Fruit fly (Drosophila melanogaster) whole organism, embryonic: ENCODE measurements around the gene CG34148.

ENCODE experiments used
- C15 ChIP-seq: fragments of 200-800 bp; sonication (Bioruptor generic); IDR thresholded peaks from 3 replicates; pipeline ENCODE4 v1.3.6; 2022; ENCODE audit warnings: missing biosample characterization, missing genetic modification characterization
- CG10462 ChIP-seq: fragments of 200-800 bp; sonication (Bioruptor generic); optimal IDR thresholded peaks from 2 replicates; lab custom pipeline; 2016; ENCODE audit warnings: missing biosample characterization, missing genetic modification characterization
- CG12236 ChIP-seq: fragments of 200-800 bp; sonication (Bioruptor generic); optimal IDR thresholded peaks from 2 replicates; lab custom pipeline; 2016; ENCODE audit warnings: missing biosample characterization, missing genetic modification characterization
- CG13624 ChIP-seq: fragments of 200-800 bp; sonication (Bioruptor generic); optimal IDR thresholded peaks from 2 replicates; lab custom pipeline; 2016; ENCODE audit warnings: missing biosample characterization, missing genetic modification characterization
- CG17328 ChIP-seq: fragments of 200-800 bp; sonication (Bioruptor generic); IDR thresholded peaks from 2 replicates; pipeline ENCODE4 v1.3.6; 2022; ENCODE audit warnings: missing biosample characterization, missing genetic modification characterization
- CG17612 ChIP-seq: fragments of 200-800 bp; sonication (Bioruptor generic); IDR thresholded peaks from 2 replicates; pipeline ENCODE4 v1.3.6; 2022; ENCODE audit warnings: missing biosample characterization, missing genetic modification characterization
- CG2129 ChIP-seq: fragments of 200-800 bp; sonication (Bioruptor generic); IDR thresholded peaks from 2 replicates; pipeline ENCODE4 v1.3.6; 2022; ENCODE audit warnings: missing biosample characterization, missing genetic modification characterization; ENCODE audit not compliant: partially characterized antibody
- CG31365 ChIP-seq: fragments of 200-800 bp; sonication (Bioruptor generic); optimal IDR thresholded peaks from 2 replicates; lab custom pipeline; 2018; ENCODE audit warnings: missing biosample characterization, mild to moderate bottlenecking, missing genetic modification characterization
- CG32767 ChIP-seq: fragments of 200-800 bp; sonication (Bioruptor generic); IDR thresholded peaks from 2 replicates; pipeline ENCODE4 v1.3.6; 2022; ENCODE audit warnings: missing biosample characterization, missing genetic modification characterization
- CG33213 ChIP-seq: fragments of 200-800 bp; sonication (Bioruptor generic); optimal IDR thresholded peaks from 3 replicates; lab custom pipeline; 2016; ENCODE audit warnings: missing biosample characterization, missing genetic modification characterization
- CG34376 ChIP-seq: fragments of 200-800 bp; sonication (Bioruptor generic); optimal IDR thresholded peaks from 2 replicates; lab custom pipeline; 2018; ENCODE audit warnings: missing biosample characterization, mild to moderate bottlenecking, missing genetic modification characterization
- CG34422 ChIP-seq: fragments of 200-800 bp; sonication (Bioruptor generic); IDR thresholded peaks from 3 replicates; pipeline ENCODE4 v1.3.6; 2022; ENCODE audit warnings: missing biosample characterization, missing genetic modification characterization
- CG3726 ChIP-seq: fragments of 200-800 bp; sonication (Bioruptor generic); IDR thresholded peaks from 3 replicates; pipeline ENCODE4, ENCODE4 v1.3.6; 2022; ENCODE audit warnings: missing biosample characterization, missing genetic modification characterization
- CG3995 ChIP-seq: fragments of 200-800 bp; sonication (Bioruptor generic); optimal IDR thresholded peaks from 3 replicates; lab custom pipeline; 2016; ENCODE audit warnings: missing biosample characterization, missing genetic modification characterization
- CG4707 ChIP-seq: fragments of 200-800 bp; sonication (Bioruptor generic); optimal IDR thresholded peaks from 2 replicates; lab custom pipeline; 2018; ENCODE audit warnings: missing biosample characterization, mild to moderate bottlenecking, missing genetic modification characterization, moderate library complexity
- CG8281 ChIP-seq: fragments of 200-800 bp; sonication (Bioruptor generic); optimal IDR thresholded peaks from 2 replicates; lab custom pipeline; 2018; ENCODE audit warnings: missing biosample characterization, mild to moderate bottlenecking, missing genetic modification characterization, moderate library complexity
- CG9215 ChIP-seq: fragments of 200-800 bp; sonication (Bioruptor generic); IDR thresholded peaks from 2 replicates; pipeline ENCODE4 v1.3.6; 2022; ENCODE audit warnings: missing biosample characterization, missing genetic modification characterization
- CG9727 ChIP-seq: fragments of 200-800 bp; sonication (Bioruptor generic); optimal IDR thresholded peaks from 3 replicates; lab custom pipeline; 2017; ENCODE audit warnings: missing biosample characterization, mild to moderate bottlenecking, missing genetic modification characterization
- Camta ChIP-seq: fragments of 200-800 bp; sonication (Bioruptor generic); optimal IDR thresholded peaks from 2 replicates; lab custom pipeline; 2016; ENCODE audit warnings: missing biosample characterization, missing genetic modification characterization
- Dfd ChIP-seq, 2 experiments: fragments of >200 bp; optimal IDR thresholded peaks; 2 replicates each; lab custom pipeline; 2017; ENCODE audit warnings: missing biosample characterization in 2 of 2, missing genetic modification characterization in 2 of 2
- E2f1 ChIP-seq: fragments of 200-800 bp; sonication (Bioruptor generic); IDR thresholded peaks from 2 replicates; pipeline ENCODE4 v1.3.6; 2022; ENCODE audit warnings: missing biosample characterization, missing genetic modification characterization
- ERR ChIP-seq: fragments of 200-800 bp; sonication (Bioruptor generic); optimal IDR thresholded peaks from 2 replicates; lab custom pipeline; 2016; ENCODE audit warnings: missing biosample characterization, missing genetic modification characterization
- Hand ChIP-seq: fragments of 200-800 bp; sonication (Bioruptor generic); optimal IDR thresholded peaks from 2 replicates; lab custom pipeline; 2017; ENCODE audit warnings: mild to moderate bottlenecking, missing biosample characterization, missing genetic modification reagents, missing genetic modification characterization
- Hmr ChIP-seq: fragments of 200-800 bp; sonication (Bioruptor generic); optimal IDR thresholded peaks from 3 replicates; lab custom pipeline; 2017; ENCODE audit warnings: mild to moderate bottlenecking, missing biosample characterization, missing genetic modification reagents, missing genetic modification characterization
- Hr78 ChIP-seq, 2 experiments: fragments of 200-800 bp in 1 of 2; fragments of >200 bp in 1 of 2; sonication (Bioruptor generic) in 1 of 2; optimal IDR thresholded peaks; 2 replicates each; lab custom pipeline; 2017 to 2019; ENCODE audit warnings: missing biosample characterization in 2 of 2, missing genetic modification characterization in 2 of 2, mild to moderate bottlenecking in 1 of 2, moderate library complexity in 1 of 2
- Jarid2 ChIP-seq: fragments of 200-800 bp; sonication (Bioruptor generic); optimal IDR thresholded peaks from 3 replicates; lab custom pipeline; 2017; ENCODE audit warnings: mild to moderate bottlenecking, missing biosample characterization, missing genetic modification reagents, missing genetic modification characterization
- Sox100B ChIP-seq: fragments of 200-800 bp; sonication (Bioruptor generic); optimal IDR thresholded peaks from 3 replicates; lab custom pipeline; 2018; ENCODE audit warnings: missing biosample characterization, mild to moderate bottlenecking, missing genetic modification characterization
- Ssrp ChIP-seq: fragments of 200-800 bp; sonication (Bioruptor generic); optimal IDR thresholded peaks from 2 replicates; lab custom pipeline; 2018; ENCODE audit warnings: missing biosample characterization, mild to moderate bottlenecking, missing genetic modification characterization, moderate library complexity
- Stat92E ChIP-seq, 3 experiments: fragments of >200 bp in 2 of 3; fragments of 200-800 bp in 1 of 3; sonication (Bioruptor generic) in 1 of 3; optimal IDR thresholded peaks; 2 replicates each; lab custom pipeline; 2017 to 2019; ENCODE audit warnings: missing biosample characterization in 3 of 3, missing genetic modification characterization in 3 of 3, mild to moderate bottlenecking in 1 of 3, moderate library complexity in 1 of 3
- Vsx1 ChIP-seq: fragments of 200-800 bp; sonication (Bioruptor generic); optimal IDR thresholded peaks from 2 replicates; lab custom pipeline; 2017; ENCODE audit warnings: missing biosample characterization, mild to moderate bottlenecking, missing genetic modification characterization, missing genetic modification reagents
- ara ChIP-seq: fragments of 200-800 bp; sonication (Bioruptor generic); IDR thresholded peaks from 2 replicates; pipeline ENCODE4 v1.3.6; 2022; ENCODE audit warnings: missing biosample characterization, missing genetic modification characterization
- crol ChIP-seq: fragments of 200-800 bp; sonication (Bioruptor generic); IDR thresholded peaks from 2 replicates; pipeline ENCODE4 v1.3.6; 2022; ENCODE audit warnings: missing biosample characterization, missing genetic modification characterization
- fu2 ChIP-seq: fragments of 200-800 bp; sonication (Bioruptor generic); optimal IDR thresholded peaks from 2 replicates; lab custom pipeline; 2016; ENCODE audit warnings: missing biosample characterization, missing genetic modification characterization
- inv ChIP-seq: fragments of 200-800 bp; sonication (Bioruptor generic); IDR thresholded peaks from 2 replicates; pipeline ENCODE4 v1.3.6; 2022; ENCODE audit warnings: missing biosample characterization, missing genetic modification characterization; ENCODE audit not compliant: partially characterized antibody
- lmd ChIP-seq: fragments of 200-800 bp; sonication (Bioruptor generic); IDR thresholded peaks from 2 replicates; pipeline ENCODE4 v1.3.6; 2022; ENCODE audit warnings: missing biosample characterization, missing genetic modification characterization
- lola ChIP-seq, 3 experiments: fragments of >200 bp in 2 of 3; fragments of 200-800 bp in 1 of 3; sonication (Bioruptor generic) in 1 of 3; optimal IDR thresholded peaks; 2 replicates each; lab custom pipeline; 2017 to 2019; ENCODE audit warnings: missing biosample characterization in 3 of 3, missing genetic modification characterization in 3 of 3, mild to moderate bottlenecking in 1 of 3, moderate library complexity in 1 of 3
- luna ChIP-seq: fragments of 200-800 bp; sonication (Bioruptor generic); optimal IDR thresholded peaks from 2 replicates; lab custom pipeline; 2016; ENCODE audit warnings: missing biosample characterization, missing genetic modification characterization
- mld ChIP-seq: fragments of 200-800 bp; sonication (Bioruptor generic); IDR thresholded peaks from 3 replicates; pipeline ENCODE4 v1.3.6; 2022; ENCODE audit warnings: missing biosample characterization, missing genetic modification characterization; ENCODE audit not compliant: partially characterized antibody
- nom ChIP-seq: fragments of 200-800 bp; sonication (Bioruptor generic); optimal IDR thresholded peaks from 2 replicates; lab custom pipeline; 2017; ENCODE audit warnings: missing biosample characterization, missing genetic modification characterization, mild to moderate bottlenecking, moderate library complexity, missing genetic modification reagents
- repo ChIP-seq: fragments of 200-800 bp; sonication (Bioruptor generic); optimal IDR thresholded peaks from 2 replicates; lab custom pipeline; 2016; ENCODE audit warnings: missing biosample characterization, missing genetic modification characterization
- sima ChIP-seq: fragments of 200-800 bp; sonication (Bioruptor generic); optimal IDR thresholded peaks from 2 replicates; lab custom pipeline; 2016; ENCODE audit warnings: missing biosample characterization, missing genetic modification characterization
- slbo ChIP-seq: fragments of 200-800 bp; sonication (Bioruptor generic); IDR thresholded peaks from 2 replicates; pipeline ENCODE4 v1.3.6; 2022; ENCODE audit warnings: missing biosample characterization, missing genetic modification characterization
- tll ChIP-seq, 2 experiments: fragments of 200-800 bp in 1 of 2; fragments of >200 bp in 1 of 2; sonication (Bioruptor generic) in 1 of 2; optimal IDR thresholded peaks; 2 replicates each; lab custom pipeline; 2017 to 2019; ENCODE audit warnings: missing biosample characterization in 2 of 2, missing genetic modification characterization in 2 of 2, mild to moderate bottlenecking in 1 of 2, moderate library complexity in 1 of 2
- trem ChIP-seq: fragments of 200-800 bp; optimal IDR thresholded peaks from 3 replicates; lab custom pipeline; 2019; ENCODE audit warnings: missing biosample characterization, mild to moderate bottlenecking, missing genetic modification characterization, moderate library complexity
- vvl ChIP-seq: fragments of 200-800 bp; sonication (Bioruptor generic); IDR thresholded peaks from 2 replicates; pipeline ENCODE4 v1.3.6; 2022; ENCODE audit warnings: missing biosample characterization, missing genetic modification characterization
- wor ChIP-seq: fragments of 200-800 bp; sonication (Bioruptor generic); IDR thresholded peaks from 2 replicates; pipeline ENCODE4 v1.3.6; 2022; ENCODE audit warnings: missing biosample characterization, missing genetic modification characterization
- zen2 ChIP-seq: fragments of 200-800 bp; sonication (Bioruptor generic); IDR thresholded peaks from 3 replicates; pipeline ENCODE4 v1.3.6; 2022; ENCODE audit warnings: missing biosample characterization, missing genetic modification characterization; ENCODE audit not compliant: partially characterized antibody

The CG34148 gene

DNA sequence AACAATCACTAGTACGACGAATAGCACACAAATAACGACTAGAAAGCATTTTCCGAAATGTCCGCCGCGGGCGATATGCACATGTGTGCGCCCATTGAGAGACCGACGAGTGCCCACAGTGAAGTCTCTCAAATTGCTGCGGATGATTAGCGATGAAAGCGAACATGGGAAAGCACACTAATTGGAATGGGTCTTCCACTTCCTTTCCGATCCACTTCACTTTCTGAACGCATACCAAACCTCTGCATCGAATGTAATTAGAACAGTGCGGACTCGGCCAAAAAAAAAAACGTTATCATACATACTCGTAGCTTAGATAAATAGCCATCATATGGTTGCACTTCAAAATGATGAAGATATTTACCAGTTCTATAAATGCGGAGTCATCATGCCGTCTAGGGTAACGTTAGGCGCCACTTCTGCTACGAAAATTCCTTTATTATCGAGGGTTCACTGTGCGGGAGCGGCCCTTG is 28.5 kb downstream of the CG34148 start (continued):
- no peak for TF ChIP-seq repo (GFP tag; lab: Kevin White, UChicago)
- TF ChIP-seq, all 482 proteins: peak for 194

DNA sequence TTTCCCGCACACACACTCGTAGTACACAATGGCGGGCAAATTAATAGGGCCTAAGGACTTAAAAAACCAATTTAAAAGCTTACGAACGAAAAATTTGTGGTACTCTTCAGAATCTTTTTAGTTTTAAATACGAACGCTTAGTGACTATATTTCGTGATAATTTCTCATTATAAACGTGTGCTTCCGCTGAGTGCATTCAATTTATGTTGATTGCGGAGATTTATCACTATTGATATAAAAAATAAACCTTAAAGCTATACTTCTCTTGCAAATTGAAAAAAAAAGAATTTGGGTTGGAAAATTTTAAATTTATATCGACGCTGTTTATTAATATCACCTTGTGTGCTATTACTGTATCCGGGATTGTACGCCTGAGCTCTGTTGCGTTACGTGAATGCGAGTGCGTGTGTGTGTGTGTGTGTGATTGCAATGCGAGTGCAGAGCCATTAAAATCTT is 29.5 kb downstream of the CG34148 start:
- TF ChIP-seq E2f1 (GFP tag; lab: Robert Waterston, UW) (peak; percentile 56), lola (GFP tag; optimal IDR thresholded peaks at IDR 0.05; lab: Kevin White, UChicago) (peak in 1 of 3 experiments; percentile 85), CG9727 (GFP tag; lab: Kevin White, UChicago) (peak; percentile 92), ERR (GFP tag; lab: Kevin White, UChicago) (no peak), Hand (GFP tag; lab: Kevin White, UChicago) (no peak), Hr78 (GFP tag; optimal IDR thresholded peaks at IDR 0.05; lab: Kevin White, UChicago) (peak in 1 of 2 experiments; percentile 49), CG17328 (GFP tag; lab: Robert Waterston, UW) (peak; percentile 32; the same call in 1 of the 2 replicates), CG33213 (peak; percentile 55), CG34422 (GFP tag; lab: Robert Waterston, UW) (peak; percentile 44; the same call in 2 of the 3 replicates), vvl (GFP tag; lab: Robert Waterston, UW) (no peak), wor (GFP tag; lab: Robert Waterston, UW) (no peak), luna (GFP tag; lab: Kevin White, UChicago) (no peak), CG31365 (no peak), CG3995 (GFP tag; lab: Kevin White, UChicago) (no peak), Dfd (GFP tag; optimal IDR thresholded peaks at IDR 0.05; lab: Kevin White, UChicago) (no peak), CG10462 (peak; percentile 8), CG9215 (GFP tag; lab: Robert Waterston, UW) (no peak), Sox100B (GFP tag; lab: Kevin White, UChicago) (peak; percentile 87), Camta (GFP tag; lab: Kevin White, UChicago) (peak; percentile 57), tll (GFP tag; optimal IDR thresholded peaks at IDR 0.05; lab: Kevin White, UChicago) (no peak), CG34376 (GFP tag; lab: Kevin White, UChicago) (no peak), CG3726 (GFP tag; lab: Robert Waterston, UW) (no peak), CG2129 (GFP tag; lab: Robert Waterston, UW) (no peak), trem (tag; lab: Kevin White, UChicago) (peak; percentile 74), crol (GFP tag; lab: Robert Waterston, UW) (no peak), Jarid2 (GFP tag; lab: Kevin White, UChicago) (peak; percentile 17), lmd (GFP tag; lab: Robert Waterston, UW) (peak; percentile 50), CG12236 (GFP tag; lab: Kevin White, UChicago) (peak; percentile 19), C15 (GFP tag; lab: Robert Waterston, UW) (no peak), inv (GFP tag; lab: Robert Waterston, UW) (no peak), sima (GFP tag; lab: Kevin White, UChicago) (no peak), Ssrp (peak; percentile 73), mld (GFP tag; lab: Robert Waterston, UW) (no peak), fu2 (no peak), ara (GFP tag; lab: Robert Waterston, UW) (peak; percentile 60; the same call in 1 of the 2 replicates), zen2 (GFP tag; lab: Robert Waterston, UW) (no peak), Vsx1 (GFP tag; lab: Kevin White, UChicago) (peak; percentile 50), CG8281 (peak; percentile 40), nom (peak; percentile 90), Stat92E (GFP tag; optimal IDR thresholded peaks at IDR 0.05; lab: Kevin White, UChicago) (peak in 1 of 3 experiments; percentile 69), CG17612 (no peak), slbo (GFP tag; lab: Robert Waterston, UW) (peak; percentile 37), Hmr (peak; percentile 55), CG32767 (GFP tag; lab: Robert Waterston, UW) (no peak), CG13624 (GFP tag; lab: Kevin White, UChicago) (no peak), CG4707 (GFP tag; lab: Kevin White, UChicago) (no peak)
